Fruit fly (Drosophila melanogaster) whole organism, embryonic: Measurements from ENCODE around the gene Cyt-c1L.

ENCODE experiments used
- Blimp-1 ChIP-seq: fragments of 200-800 bp; sonication (Bioruptor generic); optimal IDR thresholded peaks from 3 replicates; lab custom pipeline; 2018; ENCODE audit warnings: missing biosample characterization, missing genetic modification characterization, mild to moderate bottlenecking, moderate library complexity, missing genetic modification reagents
- CG10543 ChIP-seq: fragments of 200-800 bp; sonication (Bioruptor generic); optimal IDR thresholded peaks from 3 replicates; lab custom pipeline; 2017; ENCODE audit warnings: missing biosample characterization, mild to moderate bottlenecking, missing genetic modification characterization, moderate library complexity
- CG11398 ChIP-seq: fragments of 200-800 bp; sonication (Bioruptor generic); optimal IDR thresholded peaks from 2 replicates; lab custom pipeline; 2016; ENCODE audit warnings: missing biosample characterization, missing genetic modification characterization
- CG12104 ChIP-seq: fragments of 200-800 bp; sonication (Bioruptor generic); optimal IDR thresholded peaks from 3 replicates; lab custom pipeline; 2016; ENCODE audit warnings: missing biosample characterization, missing genetic modification characterization
- CG12299 ChIP-seq: fragments of 200-800 bp; sonication (Bioruptor generic); optimal IDR thresholded peaks from 2 replicates; lab custom pipeline; 2018; ENCODE audit warnings: missing biosample characterization, mild to moderate bottlenecking, missing genetic modification characterization
- CG13123 ChIP-seq: fragments of 200-800 bp; sonication (Bioruptor generic); optimal IDR thresholded peaks from 2 replicates; lab custom pipeline; 2016; ENCODE audit warnings: missing biosample characterization, missing genetic modification characterization
- CG14667 ChIP-seq: fragments of 200-800 bp; sonication (Bioruptor generic); IDR thresholded peaks from 2 replicates; pipeline ENCODE4 v1.3.6; 2022; ENCODE audit warnings: missing biosample characterization, missing genetic modification characterization
- CG14860 ChIP-seq: fragments of 200-800 bp; sonication (Bioruptor generic); IDR thresholded peaks from 3 replicates; pipeline ENCODE4 v1.3.6; 2022; ENCODE audit warnings: missing biosample characterization, missing genetic modification characterization; ENCODE audit not compliant: partially characterized antibody
- CG14965 ChIP-seq: fragments of 200-800 bp; sonication (Bioruptor generic); optimal IDR thresholded peaks from 2 replicates; lab custom pipeline; 2016; ENCODE audit warnings: missing biosample characterization, missing genetic modification characterization, borderline replicate concordance
- CG17385 ChIP-seq: fragments of 200-800 bp; sonication (Bioruptor generic); optimal IDR thresholded peaks from 3 replicates; lab custom pipeline; 2018; ENCODE audit warnings: missing biosample characterization, mild to moderate bottlenecking, missing genetic modification characterization
- CG1832 ChIP-seq: fragments of 200-800 bp; sonication (Bioruptor generic); optimal IDR thresholded peaks from 2 replicates; lab custom pipeline; 2017; ENCODE audit warnings: missing biosample characterization, mild to moderate bottlenecking, missing genetic modification characterization, inconsistent platforms
- CG32772 ChIP-seq: fragments of 200-800 bp; sonication (Bioruptor generic); IDR thresholded peaks from 2 replicates; pipeline ENCODE4 v1.3.6; 2022; ENCODE audit warnings: missing biosample characterization, missing genetic modification characterization
- CG3281 ChIP-seq: fragments of 200-800 bp; sonication (Bioruptor generic); optimal IDR thresholded peaks from 3 replicates; lab custom pipeline; 2017; ENCODE audit warnings: missing biosample characterization, mild to moderate bottlenecking, missing genetic modification characterization
- CG34422 ChIP-seq: fragments of 200-800 bp; sonication (Bioruptor generic); IDR thresholded peaks from 3 replicates; pipeline ENCODE4 v1.3.6; 2022; ENCODE audit warnings: missing biosample characterization, missing genetic modification characterization
- CG3847 ChIP-seq: fragments of 200-800 bp; sonication (Bioruptor generic); IDR thresholded peaks from 2 replicates; pipeline ENCODE4 v1.3.6; 2022; ENCODE audit warnings: missing biosample characterization, missing genetic modification characterization
- CG43689 ChIP-seq: fragments of 200-800 bp; sonication (Bioruptor generic); IDR thresholded peaks from 2 replicates; pipeline ENCODE4 v1.3.6; 2022; ENCODE audit warnings: missing biosample characterization, missing genetic modification characterization
- CG4424 ChIP-seq: fragments of 200-800 bp; sonication (Bioruptor generic); optimal IDR thresholded peaks from 3 replicates; lab custom pipeline; 2016; ENCODE audit warnings: missing biosample characterization, missing genetic modification characterization
- CG4854 ChIP-seq: fragments of 200-800 bp; sonication (Bioruptor generic); optimal IDR thresholded peaks from 2 replicates; lab custom pipeline; 2016; ENCODE audit warnings: missing biosample characterization, missing genetic modification characterization, inconsistent platforms
- CG6272 ChIP-seq: fragments of 200-800 bp; sonication (Bioruptor generic); IDR thresholded peaks from 2 replicates; pipeline ENCODE4 v1.3.6; 2022; ENCODE audit warnings: missing biosample characterization, missing genetic modification characterization
- CG6813 ChIP-seq: fragments of 200-800 bp; sonication (Bioruptor generic); optimal IDR thresholded peaks from 2 replicates; lab custom pipeline; 2017; ENCODE audit warnings: missing biosample characterization, missing genetic modification characterization, mild to moderate bottlenecking, moderate library complexity, missing genetic modification reagents
- CG7928 ChIP-seq: fragments of 200-800 bp; sonication (Bioruptor generic); optimal IDR thresholded peaks from 2 replicates; lab custom pipeline; 2017; ENCODE audit warnings: missing biosample characterization, mild to moderate bottlenecking, missing genetic modification characterization
- CG9215 ChIP-seq: fragments of 200-800 bp; sonication (Bioruptor generic); IDR thresholded peaks from 2 replicates; pipeline ENCODE4 v1.3.6; 2022; ENCODE audit warnings: missing biosample characterization, missing genetic modification characterization
- CoRest ChIP-seq: fragments of 200-800 bp; sonication (Bioruptor generic); optimal IDR thresholded peaks from 3 replicates; lab custom pipeline; 2018; ENCODE audit warnings: missing biosample characterization, mild to moderate bottlenecking, missing genetic modification characterization, moderate library complexity
- Dek ChIP-seq: fragments of 200-800 bp; sonication (Bioruptor generic); optimal IDR thresholded peaks from 3 replicates; lab custom pipeline; 2019; ENCODE audit warnings: missing biosample characterization, mild to moderate bottlenecking, missing genetic modification characterization, moderate library complexity
- ERR ChIP-seq: fragments of 200-800 bp; sonication (Bioruptor generic); optimal IDR thresholded peaks from 2 replicates; lab custom pipeline; 2016; ENCODE audit warnings: missing biosample characterization, missing genetic modification characterization
- Elba2 ChIP-seq: fragments of 200-800 bp; sonication (Bioruptor generic); optimal IDR thresholded peaks from 3 replicates; lab custom pipeline; 2016; ENCODE audit warnings: missing biosample characterization, missing genetic modification characterization
- HmgZ ChIP-seq: fragments of 200-800 bp; sonication (Bioruptor generic); optimal IDR thresholded peaks from 2 replicates; lab custom pipeline; 2018; ENCODE audit warnings: missing biosample characterization, mild to moderate bottlenecking, missing genetic modification characterization
- Jarid2 ChIP-seq: fragments of 200-800 bp; sonication (Bioruptor generic); optimal IDR thresholded peaks from 3 replicates; lab custom pipeline; 2017; ENCODE audit warnings: mild to moderate bottlenecking, missing biosample characterization, missing genetic modification reagents, missing genetic modification characterization
- Max ChIP-seq: fragments of 200-800 bp; sonication (Bioruptor generic); optimal IDR thresholded peaks from 2 replicates; lab custom pipeline; 2016; ENCODE audit warnings: missing biosample characterization, mild to moderate bottlenecking, missing genetic modification characterization
- Mes4 ChIP-seq: fragments of 200-800 bp; sonication (Bioruptor generic); optimal IDR thresholded peaks from 2 replicates; lab custom pipeline; 2016; ENCODE audit warnings: missing biosample characterization, missing genetic modification characterization
- Side ChIP-seq: fragments of 200-800 bp; sonication (Bioruptor generic); optimal IDR thresholded peaks from 2 replicates; lab custom pipeline; 2016; ENCODE audit warnings: missing biosample characterization, missing genetic modification characterization
- al ChIP-seq: fragments of 200-800 bp; sonication (Bioruptor generic); IDR thresholded peaks from 2 replicates; pipeline ENCODE4 v1.3.6; 2022; ENCODE audit warnings: missing biosample characterization, missing genetic modification characterization
- bbx ChIP-seq: fragments of 200-800 bp; sonication (Bioruptor generic); IDR thresholded peaks from 2 replicates; pipeline ENCODE4 v1.3.6; 2022; ENCODE audit warnings: missing biosample characterization, missing genetic modification characterization; ENCODE audit not compliant: partially characterized antibody
- bsh ChIP-seq, 2 experiments: fragments of 200-800 bp; sonication (Bioruptor generic); optimal IDR thresholded peaks; 2 replicates each; lab custom pipeline; 2017 to 2018; ENCODE audit warnings: mild to moderate bottlenecking in 2 of 2, missing biosample characterization in 2 of 2, missing genetic modification characterization in 2 of 2, moderate library complexity in 1 of 2
- cad ChIP-seq: fragments of >200 bp; optimal IDR thresholded peaks from 2 replicates; lab custom pipeline; 2017; ENCODE audit warnings: missing biosample characterization, missing genetic modification characterization
- lilli ChIP-seq: fragments of 200-800 bp; sonication (Bioruptor generic); optimal IDR thresholded peaks from 3 replicates; lab custom pipeline; 2016; ENCODE audit warnings: missing biosample characterization, missing genetic modification characterization
- nau ChIP-seq: fragments of 200-800 bp; sonication (Bioruptor generic); optimal IDR thresholded peaks from 3 replicates; lab custom pipeline; 2017; ENCODE audit warnings: missing biosample characterization, mild to moderate bottlenecking, missing genetic modification characterization, missing genetic modification reagents
- oc ChIP-seq: fragments of 200-800 bp; sonication (Bioruptor generic); optimal IDR thresholded peaks from 2 replicates; lab custom pipeline; 2018; ENCODE audit warnings: missing biosample characterization, mild to moderate bottlenecking, missing genetic modification characterization, moderate library complexity
- onecut ChIP-seq: fragments of 200-800 bp; sonication (Bioruptor generic); IDR thresholded peaks from 2 replicates; pipeline ENCODE4 v1.3.6; 2022; ENCODE audit warnings: missing biosample characterization, missing genetic modification characterization
- p53 ChIP-seq: fragments of 200-800 bp; sonication (Bioruptor generic); optimal IDR thresholded peaks from 2 replicates; lab custom pipeline; 2016; ENCODE audit warnings: missing biosample characterization, missing genetic modification characterization
- pfk ChIP-seq: fragments of 200-800 bp; sonication (Bioruptor generic); optimal IDR thresholded peaks from 2 replicates; lab custom pipeline; 2018; ENCODE audit warnings: missing biosample characterization, mild to moderate bottlenecking, missing genetic modification characterization, moderate library complexity
- schlank ChIP-seq: fragments of 200-800 bp; sonication (Bioruptor generic); optimal IDR thresholded peaks from 2 replicates; lab custom pipeline; 2018; ENCODE audit warnings: missing biosample characterization, mild to moderate bottlenecking, missing genetic modification characterization
- scrt ChIP-seq: fragments of 200-800 bp; sonication (Bioruptor generic); optimal IDR thresholded peaks from 2 replicates; lab custom pipeline; 2018; ENCODE audit warnings: missing biosample characterization, mild to moderate bottlenecking, missing genetic modification characterization, moderate library complexity
- sd ChIP-seq: fragments of 200-800 bp; sonication (Bioruptor generic); optimal IDR thresholded peaks from 3 replicates; lab custom pipeline; 2018; ENCODE audit warnings: missing biosample characterization, mild to moderate bottlenecking, missing genetic modification characterization, moderate library complexity
- sna ChIP-seq: fragments of 200-800 bp; sonication (Bioruptor generic); IDR thresholded peaks from 2 replicates; pipeline ENCODE4 v1.3.6; 2022; ENCODE audit warnings: missing biosample characterization, missing genetic modification characterization; ENCODE audit not compliant: partially characterized antibody
- so ChIP-seq: fragments of 200-800 bp; sonication (Bioruptor generic); IDR thresholded peaks from 3 replicates; pipeline ENCODE4 v1.3.6; 2022; ENCODE audit warnings: missing biosample characterization, missing genetic modification characterization
- vnd ChIP-seq: fragments of 200-800 bp; sonication (Bioruptor generic); IDR thresholded peaks from 3 replicates; pipeline ENCODE4 v1.3.6; 2022; ENCODE audit warnings: missing biosample characterization, missing genetic modification characterization; ENCODE audit not compliant: partially characterized antibody
- yki ChIP-seq: fragments of >200 bp; optimal IDR thresholded peaks from 3 replicates; lab custom pipeline; 2018

Cyt-c1L gene

DNA sequence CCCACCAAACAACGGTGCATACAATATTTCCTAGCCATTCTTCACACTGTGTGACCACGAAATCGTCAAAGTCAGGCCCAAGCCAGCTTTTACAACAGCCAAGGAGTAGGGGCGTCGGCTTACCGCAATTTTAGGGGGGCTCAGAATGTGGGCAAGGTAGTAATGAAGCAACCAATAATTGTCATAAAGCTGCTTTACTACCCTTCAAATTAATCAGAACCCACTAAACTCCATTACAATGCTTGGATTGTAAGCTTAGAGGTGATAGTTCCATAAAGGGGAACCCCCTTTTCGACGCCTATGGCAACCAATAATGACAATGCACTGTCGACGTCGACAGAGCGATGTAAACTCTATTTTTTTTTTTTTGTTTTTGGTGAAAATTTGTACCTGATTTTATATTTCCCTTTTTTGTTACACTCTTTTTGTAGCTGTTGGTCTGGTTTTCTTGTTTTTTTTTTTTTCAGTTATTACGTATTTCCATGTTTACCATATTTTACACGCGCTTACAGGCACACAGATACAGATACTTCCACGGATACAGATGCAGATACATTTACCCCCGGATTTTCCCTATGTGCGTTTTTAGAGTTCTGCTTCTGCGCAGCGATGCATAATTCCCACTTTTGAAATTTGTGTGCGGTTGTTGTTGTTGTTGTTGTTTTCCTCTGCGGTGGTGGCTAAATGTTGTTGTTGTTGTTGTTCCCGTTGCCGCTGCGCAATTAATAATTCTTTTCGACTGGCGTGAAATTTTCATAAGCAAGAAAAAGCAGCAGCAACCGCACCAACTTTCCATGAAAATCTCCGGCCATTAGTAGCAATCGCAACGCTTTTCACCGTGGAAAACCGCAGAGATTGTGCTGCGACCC lies 913 bp upstream of the Cyt-c1L start (continued):
- 0 out of 2 replicates have a peak, but pooled peaks have one; percentile 13 for TF ChIP-seq al (GFP tag; lab: Robert Waterston, UW)
- TF ChIP-seq CoRest (tag; lab: Kevin White, UChicago): peak; percentile 77
- TF ChIP-seq CG3847 (GFP tag; lab: Robert Waterston, UW): peak; percentile 65
- no peak for TF ChIP-seq pfk (GFP tag; lab: Kevin White, UChicago)
- no peak for TF ChIP-seq CG10543 (GFP tag; lab: Kevin White, UChicago)
- peak; percentile 48 for TF ChIP-seq HmgZ (tag; lab: Kevin White, UChicago)
- no peak for TF ChIP-seq cad (GFP tag; lab: Kevin White, UChicago)
- peak; percentile 67 for TF ChIP-seq nau (GFP tag; lab: Kevin White, UChicago)
- peak; percentile 84 for TF ChIP-seq Blimp-1 (GFP tag; lab: Kevin White, UChicago)
- peak; percentile 84 for TF ChIP-seq CG4424 (GFP tag; lab: Kevin White, UChicago)
- peak; percentile 35 for TF ChIP-seq scrt (GFP tag; lab: Kevin White, UChicago)
- no peak for TF ChIP-seq CG43689 (GFP tag; lab: Robert Waterston, UW)
- TF ChIP-seq so (GFP tag; lab: Robert Waterston, UW): peak; percentile 68; the same call in 1 of the 3 replicates
- TF ChIP-seq p53: no peak
- peak; percentile 72 for TF ChIP-seq onecut (GFP tag; lab: Robert Waterston, UW)
- TF ChIP-seq CG14667 (GFP tag; lab: Robert Waterston, UW): peak; percentile 54
- peak; percentile 77 for TF ChIP-seq Mes4 (GFP tag; lab: Kevin White, UChicago)
- TF ChIP-seq bbx: no peak
- no peak for TF ChIP-seq vnd (GFP tag; lab: Robert Waterston, UW)
- TF ChIP-seq sd (tag; lab: Kevin White, UChicago): peak; percentile 18
- TF ChIP-seq Jarid2 (GFP tag; lab: Kevin White, UChicago): peak; percentile 42
- TF ChIP-seq Max: peak; percentile 53
- no peak for TF ChIP-seq schlank (tag; lab: Kevin White, UChicago)
- peak; percentile 25 for TF ChIP-seq ERR (GFP tag; lab: Kevin White, UChicago)
- no peak for TF ChIP-seq CG1832 (GFP tag; lab: Kevin White, UChicago)
- no peak for TF ChIP-seq yki (lab: Kevin White, UChicago)
- TF ChIP-seq CG6272 (GFP tag; lab: Robert Waterston, UW): peak; percentile 66
- peak; percentile 75 for TF ChIP-seq CG11398 (GFP tag; lab: Kevin White, UChicago)
- peak; percentile 55 for TF ChIP-seq lilli (GFP tag; lab: Kevin White, UChicago)
- no peak for TF ChIP-seq sna (GFP tag; lab: Robert Waterston, UW)
- TF ChIP-seq CG14965 (GFP tag; lab: Kevin White, UChicago): peak; percentile 12
- TF ChIP-seq Dek (tag; lab: Kevin White, UChicago): peak; percentile 48
- peak; percentile 71 for TF ChIP-seq Side (GFP tag; lab: Kevin White, UChicago)
- TF ChIP-seq CG17385: peak; percentile 66
- peak; percentile 81 for TF ChIP-seq CG34422 (GFP tag; lab: Robert Waterston, UW)
- no peak for TF ChIP-seq CG14860
- TF ChIP-seq CG12299 (tag; lab: Kevin White, UChicago): peak; percentile 59
- TF ChIP-seq oc (tag; lab: Kevin White, UChicago): peak; percentile 86
- peak; percentile 42 for TF ChIP-seq CG4854 (GFP tag; lab: Kevin White, UChicago)
- TF ChIP-seq CG13123 (GFP tag; lab: Kevin White, UChicago): peak; percentile 38
- TF ChIP-seq Elba2 (GFP tag; lab: Kevin White, UChicago): no peak
- peak; percentile 9; the same call in 1 of the 2 replicates for TF ChIP-seq CG9215 (GFP tag; lab: Robert Waterston, UW)
- TF ChIP-seq CG6813 (GFP tag; lab: Kevin White, UChicago): peak; percentile 57
- TF ChIP-seq bsh (GFP tag; optimal IDR thresholded peaks at IDR 0.05; lab: Kevin White, UChicago): peak; percentile 14 to 90
- peak; percentile 46 for TF ChIP-seq CG12104 (GFP tag; lab: Kevin White, UChicago)
- TF ChIP-seq CG3281 (GFP tag; lab: Kevin White, UChicago): peak; percentile 31
- TF ChIP-seq CG32772 (GFP tag; lab: Robert Waterston, UW): peak; percentile 71
- TF ChIP-seq CG7928 (GFP tag; lab: Kevin White, UChicago): no peak
